Worm (Caenorhabditis elegans): ENCODE results near the gene C25F9.12.

The C25F9.12 gene

ce11 chrV:19421131-19421530 is 18.4 kb upstream of the C25F9.12 start, which contains the start of gene C25F9.2:
Gene C25F9.2, plus strand, starts transcription at chrV:19421471.
- no peak for TF ChIP-seq W03F9.2 (tag; optimal IDR thresholded peaks at IDR 0.05)
- no peak for TF ChIP-seq him-1 (tag; optimal IDR thresholded peaks at IDR 0.05)
- TF ChIP-seq dao-5 (tag; optimal IDR thresholded peaks at IDR 0.05), result no peak

- TF ChIP-seq him-1 (tag; optimal IDR thresholded peaks at IDR 0.05) (no peak), W03F9.2 (tag; optimal IDR thresholded peaks at IDR 0.05) (no peak), dao-5 (tag; optimal IDR thresholded peaks at IDR 0.05) (no peak)
Measured at ce11 chrV:19417836-19418235, 15.1 kb upstream of the C25F9.12 start, which contains the start of gene C25F9.15. Gene C25F9.15, plus strand, starts transcription at chrV:19418136.

ce11 chrV:19416475-19416874 is 13.7 kb upstream of the C25F9.12 start, which contains the start of the genes C25F9.4 and C25F9.9:
Gene C25F9.4, minus strand, starts transcription at chrV:19416575.
Gene C25F9.9, plus strand, starts transcription at chrV:19416611.
- no peak for TF ChIP-seq W03F9.2 (tag; optimal IDR thresholded peaks at IDR 0.05)
- TF ChIP-seq him-1 (tag; optimal IDR thresholded peaks at IDR 0.05), result no peak
- no peak for TF ChIP-seq dao-5 (tag; optimal IDR thresholded peaks at IDR 0.05)

- no peak for TF ChIP-seq dao-5 (tag; optimal IDR thresholded peaks at IDR 0.05)
- no peak for TF ChIP-seq him-1 (tag; optimal IDR thresholded peaks at IDR 0.05)
- TF ChIP-seq W03F9.2 (tag; optimal IDR thresholded peaks at IDR 0.05), result no peak
Measured at ce11 chrV:19410663-19411062, 7.9 kb upstream of the C25F9.12 start, which contains the start of gene C25F9.5. Gene C25F9.5, minus strand, starts transcription at chrV:19410857.

- no peak for TF ChIP-seq W03F9.2 (tag; optimal IDR thresholded peaks at IDR 0.05)
- no peak for TF ChIP-seq dao-5 (tag; optimal IDR thresholded peaks at IDR 0.05)
- no peak for TF ChIP-seq him-1 (tag; optimal IDR thresholded peaks at IDR 0.05)
Measured at ce11 chrV:19405276-19405815, 2.6 kb upstream of the C25F9.12 start, which contains the start of the genes C25F9.6 and C25F9.10. Gene C25F9.6, minus strand, starts transcription at chrV:19405326. Gene C25F9.10, plus strand, starts transcription at chrV:19405729.

- TF ChIP-seq him-1 (tag; optimal IDR thresholded peaks at IDR 0.05) (no peak), W03F9.2 (tag; optimal IDR thresholded peaks at IDR 0.05) (no peak), dao-5 (tag; optimal IDR thresholded peaks at IDR 0.05) (no peak)
Measured at ce11 chrV:19403619-19404018, 864 bp upstream of the C25F9.12 start.

ce11 chrV:19401429-19401828 is 1.3 kb downstream of the C25F9.12 start:
- TF ChIP-seq him-1 (tag; optimal IDR thresholded peaks at IDR 0.05) (no peak), W03F9.2 (tag; optimal IDR thresholded peaks at IDR 0.05) (no peak), dao-5 (tag; optimal IDR thresholded peaks at IDR 0.05) (no peak)

- TF ChIP-seq W03F9.2 (tag; optimal IDR thresholded peaks at IDR 0.05), result no peak
- no peak for TF ChIP-seq him-1 (tag; optimal IDR thresholded peaks at IDR 0.05)
- no peak for TF ChIP-seq dao-5 (tag; optimal IDR thresholded peaks at IDR 0.05)
Measured at ce11 chrV:19400619-19401018, 2.1 kb downstream of the C25F9.12 start, which contains the start of gene srw-86. Gene srw-86, minus strand, starts transcription at chrV:19400719.

ce11 chrV:19398882-19399281 is 3.9 kb downstream of the C25F9.12 start, which contains the start of gene C25F9.13:
Gene C25F9.13, minus strand, starts transcription at chrV:19398982.
- no peak for TF ChIP-seq W03F9.2 (tag; optimal IDR thresholded peaks at IDR 0.05)
- no peak for TF ChIP-seq dao-5 (tag; optimal IDR thresholded peaks at IDR 0.05)
- TF ChIP-seq him-1 (tag; optimal IDR thresholded peaks at IDR 0.05), result no peak

- TF ChIP-seq W03F9.2 (tag; optimal IDR thresholded peaks at IDR 0.05) (no peak), him-1 (tag; optimal IDR thresholded peaks at IDR 0.05) (no peak), dao-5 (tag; optimal IDR thresholded peaks at IDR 0.05) (no peak)
Measured at ce11 chrV:19398396-19398795, 4.4 kb downstream of the C25F9.12 start.

ce11 chrV:19396576-19397313 is 6.0 kb downstream of the C25F9.12 start:
- TF ChIP-seq W03F9.2 (tag; optimal IDR thresholded peaks at IDR 0.05), result no peak
- TF ChIP-seq dao-5 (tag; optimal IDR thresholded peaks at IDR 0.05), result no peak
- no peak for TF ChIP-seq him-1 (tag; optimal IDR thresholded peaks at IDR 0.05)

ce11 chrV:19394750-19395149 is 8.0 kb downstream of the C25F9.12 start, which contains the start of gene C25F9.8:
Gene C25F9.8, plus strand, starts transcription at chrV:19395050.
- TF ChIP-seq him-1 (tag; optimal IDR thresholded peaks at IDR 0.05) (no peak), W03F9.2 (tag; optimal IDR thresholded peaks at IDR 0.05) (no peak), dao-5 (tag; optimal IDR thresholded peaks at IDR 0.05) (no peak)

ce11 chrV:19391242-19391641 is 11.5 kb downstream of the C25F9.12 start:
- no peak for TF ChIP-seq W03F9.2 (tag; optimal IDR thresholded peaks at IDR 0.05)
- TF ChIP-seq him-1 (tag; optimal IDR thresholded peaks at IDR 0.05), result no peak
- TF ChIP-seq dao-5 (tag; optimal IDR thresholded peaks at IDR 0.05), result no peak

- TF ChIP-seq him-1 (tag; optimal IDR thresholded peaks at IDR 0.05) (no peak), dao-5 (tag; optimal IDR thresholded peaks at IDR 0.05) (no peak), W03F9.2 (tag; optimal IDR thresholded peaks at IDR 0.05) (no peak)
Measured at ce11 chrV:19390029-19390428, 12.7 kb downstream of the C25F9.12 start, which contains the start of gene slcr-46.2. Gene slcr-46.2, minus strand, starts transcription at chrV:19390129.

Data from whole organism, L4/young adult.